Fruit fly (Drosophila melanogaster) whole organism, embryonic: ENCODE measurements around the gene CHES-1-like.

Source experiments
- CG10321 ChIP-seq: fragments of 200-800 bp; sonication (Bioruptor generic); IDR thresholded peaks from 2 replicates; pipeline ENCODE4 v1.3.6; 2022; ENCODE audit warnings: missing biosample characterization, missing genetic modification characterization
- CG10543 ChIP-seq: fragments of 200-800 bp; sonication (Bioruptor generic); optimal IDR thresholded peaks from 3 replicates; lab custom pipeline; 2017; ENCODE audit warnings: missing biosample characterization, mild to moderate bottlenecking, missing genetic modification characterization, moderate library complexity
- CG10565 ChIP-seq: fragments of 200-800 bp; sonication (Bioruptor generic); optimal IDR thresholded peaks from 3 replicates; lab custom pipeline; 2016; ENCODE audit warnings: missing biosample characterization, mild to moderate bottlenecking, missing genetic modification characterization
- CG10979 ChIP-seq: fragments of 200-800 bp; sonication (Bioruptor generic); optimal IDR thresholded peaks from 2 replicates; lab custom pipeline; 2018; ENCODE audit warnings: missing biosample characterization, mild to moderate bottlenecking, missing genetic modification characterization, moderate library complexity
- CG11085 ChIP-seq: fragments of 200-800 bp; sonication (Bioruptor generic); IDR thresholded peaks from 2 replicates; pipeline ENCODE4 v1.3.6; 2022; ENCODE audit warnings: missing biosample characterization, missing genetic modification characterization
- CG11560 ChIP-seq: fragments of 200-800 bp; sonication (Bioruptor generic); IDR thresholded peaks from 3 replicates; pipeline ENCODE4 v1.3.6; 2022; ENCODE audit warnings: missing biosample characterization, missing genetic modification characterization
- CG1233 ChIP-seq: fragments of 200-800 bp; sonication (Bioruptor generic); optimal IDR thresholded peaks from 4 replicates; lab custom pipeline; 2018; ENCODE audit warnings: missing biosample characterization, mild to moderate bottlenecking, missing genetic modification characterization
- CG12391 ChIP-seq: fragments of 200-800 bp; sonication (Bioruptor generic); optimal IDR thresholded peaks from 3 replicates; lab custom pipeline; 2018; ENCODE audit warnings: missing biosample characterization, mild to moderate bottlenecking, missing genetic modification characterization, moderate library complexity
- CG1792 ChIP-seq: fragments of 200-800 bp; sonication (Bioruptor generic); optimal IDR thresholded peaks from 2 replicates; lab custom pipeline; 2016; ENCODE audit warnings: missing biosample characterization, missing genetic modification characterization
- CG34422 ChIP-seq: fragments of 200-800 bp; sonication (Bioruptor generic); IDR thresholded peaks from 3 replicates; pipeline ENCODE4 v1.3.6; 2022; ENCODE audit warnings: missing biosample characterization, missing genetic modification characterization
- CG3838 ChIP-seq: fragments of 200-800 bp; sonication (Bioruptor generic); optimal IDR thresholded peaks from 3 replicates; lab custom pipeline; 2016; ENCODE audit warnings: missing biosample characterization, missing genetic modification characterization
- CG4360 ChIP-seq: fragments of 200-800 bp; sonication (Bioruptor generic); IDR thresholded peaks from 2 replicates; pipeline ENCODE4 v1.3.6; 2022; ENCODE audit warnings: missing biosample characterization, missing genetic modification characterization
- CG4617 ChIP-seq: fragments of 200-800 bp; sonication (Bioruptor generic); optimal IDR thresholded peaks from 3 replicates; lab custom pipeline; 2016; ENCODE audit warnings: missing biosample characterization, missing genetic modification characterization, borderline replicate concordance
- CG7786 ChIP-seq: fragments of 200-800 bp; sonication (Bioruptor generic); optimal IDR thresholded peaks from 2 replicates; lab custom pipeline; 2016; ENCODE audit warnings: missing biosample characterization, missing genetic modification characterization
- CG8944 ChIP-seq: fragments of 200-800 bp; sonication (Bioruptor generic); optimal IDR thresholded peaks from 3 replicates; lab custom pipeline; 2016; ENCODE audit warnings: missing biosample characterization, missing genetic modification characterization
- Dbx ChIP-seq: fragments of 200-800 bp; sonication (Bioruptor generic); IDR thresholded peaks from 3 replicates; pipeline ENCODE4 v1.3.6; 2022; ENCODE audit warnings: missing biosample characterization, missing genetic modification characterization
- Dll ChIP-seq: fragments of 200-800 bp; sonication (Bioruptor generic); IDR thresholded peaks from 4 replicates; pipeline ENCODE4 v1.3.6; 2022; ENCODE audit warnings: missing biosample characterization, missing genetic modification characterization; ENCODE audit not compliant: partially characterized antibody
- Hmr ChIP-seq: fragments of 200-800 bp; sonication (Bioruptor generic); optimal IDR thresholded peaks from 3 replicates; lab custom pipeline; 2017; ENCODE audit warnings: mild to moderate bottlenecking, missing biosample characterization, missing genetic modification reagents, missing genetic modification characterization
- Hr78 ChIP-seq, 2 experiments: fragments of 200-800 bp in 1 of 2; fragments of >200 bp in 1 of 2; sonication (Bioruptor generic) in 1 of 2; optimal IDR thresholded peaks; 2 replicates each; lab custom pipeline; 2017 to 2019; ENCODE audit warnings: missing biosample characterization in 2 of 2, missing genetic modification characterization in 2 of 2, mild to moderate bottlenecking in 1 of 2, moderate library complexity in 1 of 2
- Kr ChIP-seq: fragments of 200-800 bp; sonication (Bioruptor generic); optimal IDR thresholded peaks from 2 replicates; lab custom pipeline; 2017; ENCODE audit warnings: missing biosample characterization, mild to moderate bottlenecking, missing genetic modification characterization
- MESR4 ChIP-seq: fragments of 200-800 bp; sonication (Bioruptor generic); optimal IDR thresholded peaks from 2 replicates; lab custom pipeline; 2018; ENCODE audit warnings: missing biosample characterization, mild to moderate bottlenecking, missing genetic modification characterization, moderate library complexity
- NK7.1 ChIP-seq: fragments of 200-800 bp; sonication (Bioruptor generic); optimal IDR thresholded peaks from 3 replicates; lab custom pipeline; 2016; ENCODE audit warnings: missing biosample characterization, missing genetic modification characterization
- Nf-YC ChIP-seq: fragments of 200-800 bp; optimal IDR thresholded peaks from 3 replicates; lab custom pipeline; 2019; ENCODE audit warnings: missing biosample characterization, mild to moderate bottlenecking, missing genetic modification characterization, moderate library complexity
- Sox100B ChIP-seq: fragments of 200-800 bp; sonication (Bioruptor generic); optimal IDR thresholded peaks from 3 replicates; lab custom pipeline; 2018; ENCODE audit warnings: missing biosample characterization, mild to moderate bottlenecking, missing genetic modification characterization
- Spps ChIP-seq: fragments of 200-800 bp; sonication (Bioruptor generic); optimal IDR thresholded peaks from 2 replicates; lab custom pipeline; 2018; ENCODE audit warnings: missing biosample characterization, mild to moderate bottlenecking, missing genetic modification characterization
- Xbp1 ChIP-seq: fragments of 200-800 bp; sonication (Bioruptor generic); optimal IDR thresholded peaks from 3 replicates; lab custom pipeline; 2016; ENCODE audit warnings: missing biosample characterization, mild to moderate bottlenecking, missing genetic modification characterization
- bowl ChIP-seq: fragments of 200-800 bp; sonication (Bioruptor generic); IDR thresholded peaks from 2 replicates; pipeline ENCODE4 v1.3.6; 2022; ENCODE audit warnings: missing biosample characterization, missing genetic modification characterization
- cg ChIP-seq: fragments of 200-800 bp; sonication (Bioruptor generic); optimal IDR thresholded peaks from 3 replicates; lab custom pipeline; 2019; ENCODE audit warnings: missing biosample characterization, mild to moderate bottlenecking, missing genetic modification characterization, moderate library complexity
- crol ChIP-seq: fragments of 200-800 bp; sonication (Bioruptor generic); IDR thresholded peaks from 2 replicates; pipeline ENCODE4 v1.3.6; 2022; ENCODE audit warnings: missing biosample characterization, missing genetic modification characterization
- dm ChIP-seq: fragments of 200-800 bp; sonication (Bioruptor generic); optimal IDR thresholded peaks from 3 replicates; lab custom pipeline; 2016; ENCODE audit warnings: missing biosample characterization, missing genetic modification characterization
- exex ChIP-seq: fragments of 200-800 bp; sonication (Bioruptor generic); optimal IDR thresholded peaks from 4 replicates; lab custom pipeline; 2018; ENCODE audit warnings: missing biosample characterization, mild to moderate bottlenecking, missing genetic modification characterization, moderate library complexity
- fru ChIP-seq: fragments of >200 bp; optimal IDR thresholded peaks from 2 replicates; lab custom pipeline; 2017
- gcm2 ChIP-seq: fragments of 200-800 bp; sonication (Bioruptor generic); optimal IDR thresholded peaks from 2 replicates; lab custom pipeline; 2016; ENCODE audit warnings: missing biosample characterization, missing genetic modification characterization
- gem ChIP-seq: fragments of 200-800 bp; sonication (Bioruptor generic); optimal IDR thresholded peaks from 2 replicates; lab custom pipeline; 2019; ENCODE audit warnings: missing biosample characterization, mild to moderate bottlenecking, missing genetic modification characterization, moderate library complexity
- gsb-n ChIP-seq: fragments of 200-800 bp; sonication (Bioruptor generic); optimal IDR thresholded peaks from 3 replicates; lab custom pipeline; 2018; ENCODE audit warnings: missing biosample characterization, mild to moderate bottlenecking, missing genetic modification characterization
- gt ChIP-seq: fragments of 200-800 bp; sonication (Bioruptor generic); IDR thresholded peaks from 2 replicates; pipeline ENCODE4 v1.3.6; 2022; ENCODE audit warnings: missing biosample characterization, missing genetic modification characterization
- hkb ChIP-seq, 2 experiments: fragments of 200-800 bp in 1 of 2; fragments of >200 bp in 1 of 2; sonication (Bioruptor generic) in 1 of 2; IDR thresholded peaks in 1 of 2; optimal IDR thresholded peaks in 1 of 2; 2 replicates each; pipeline versions ENCODE4 v1.3.6 to Lab custom; 2017 to 2022; ENCODE audit warnings: missing biosample characterization in 1 of 2, missing genetic modification characterization in 1 of 2
- inv ChIP-seq: fragments of 200-800 bp; sonication (Bioruptor generic); IDR thresholded peaks from 2 replicates; pipeline ENCODE4 v1.3.6; 2022; ENCODE audit warnings: missing biosample characterization, missing genetic modification characterization; ENCODE audit not compliant: partially characterized antibody
- nau ChIP-seq: fragments of 200-800 bp; sonication (Bioruptor generic); optimal IDR thresholded peaks from 3 replicates; lab custom pipeline; 2017; ENCODE audit warnings: missing biosample characterization, mild to moderate bottlenecking, missing genetic modification characterization, missing genetic modification reagents
- pho ChIP-seq: fragments of 200-800 bp; sonication (Bioruptor generic); optimal IDR thresholded peaks from 2 replicates; lab custom pipeline; 2016; ENCODE audit warnings: missing biosample characterization, missing genetic modification characterization
- row ChIP-seq: fragments of 200-800 bp; sonication (Bioruptor generic); IDR thresholded peaks from 3 replicates; pipeline ENCODE4 v1.3.6; 2022; ENCODE audit warnings: missing biosample characterization, missing genetic modification characterization
- sc ChIP-seq, 3 experiments: fragments of >200 bp in 2 of 3; fragments of 200-800 bp in 1 of 3; sonication (Bioruptor generic) in 1 of 3; optimal IDR thresholded peaks; 2 replicates in 2 of 3; 3 replicates in 1 of 3; lab custom pipeline; 2017; ENCODE audit warnings: mild to moderate bottlenecking in 1 of 3, missing biosample characterization in 1 of 3, missing genetic modification characterization in 1 of 3, missing genetic modification reagents in 1 of 3
- ssp ChIP-seq: fragments of 200-800 bp; sonication (Bioruptor generic); IDR thresholded peaks from 2 replicates; pipeline ENCODE4 v1.3.6; 2022; ENCODE audit warnings: missing biosample characterization, missing genetic modification characterization
- tgo ChIP-seq: fragments of 200-800 bp; sonication (Bioruptor generic); IDR thresholded peaks from 3 replicates; pipeline ENCODE4 v1.3.6; 2022; ENCODE audit warnings: missing biosample characterization, missing genetic modification characterization
- vfl ChIP-seq: fragments of 200-800 bp; sonication (Bioruptor generic); optimal IDR thresholded peaks from 2 replicates; lab custom pipeline; 2016; ENCODE audit warnings: missing biosample characterization, missing genetic modification characterization
- vnd ChIP-seq: fragments of 200-800 bp; sonication (Bioruptor generic); IDR thresholded peaks from 3 replicates; pipeline ENCODE4 v1.3.6; 2022; ENCODE audit warnings: missing biosample characterization, missing genetic modification characterization; ENCODE audit not compliant: partially characterized antibody
- z ChIP-seq: fragments of 200-800 bp; sonication (Bioruptor generic); IDR thresholded peaks from 3 replicates; pipeline ENCODE4 v1.3.6; 2022; ENCODE audit warnings: missing biosample characterization, missing genetic modification characterization

CHES-1-like gene

dm6 chrX:7706398-7707349 lies 2.5 kb downstream of the CHES-1-like start (continued):
- TF ChIP-seq pho (GFP tag; lab: Kevin White, UChicago) (peak; percentile 80), NK7.1 (GFP tag; lab: Kevin White, UChicago) (peak; percentile 83), CG7786 (GFP tag; lab: Kevin White, UChicago) (peak; percentile 82), CG11085 (GFP tag; lab: Robert Waterston, UW) (peak; percentile 98), gsb-n (tag; lab: Kevin White, UChicago) (peak; percentile 96), Nf-YC (tag; lab: Kevin White, UChicago) (peak; percentile 94), hkb (optimal IDR thresholded peaks at IDR 0.05; lab: Kevin White, UChicago) (no peak), hkb (GFP tag; IDR thresholded peaks at IDR 0.05; lab: Robert Waterston, UW) (peak; percentile 98), CG12391 (tag; lab: Kevin White, UChicago) (peak; percentile 98), CG34422 (GFP tag; lab: Robert Waterston, UW) (peak; percentile 99), fru (lab: Kevin White, UChicago) (no peak), CG10565 (GFP tag; lab: Kevin White, UChicago) (peak; percentile 60), Kr (GFP tag; lab: Kevin White, UChicago) (no peak), z (GFP tag; lab: Robert Waterston, UW) (peak; percentile 84), MESR4 (GFP tag; lab: Kevin White, UChicago) (peak; percentile 73), CG4360 (GFP tag; lab: Robert Waterston, UW) (peak; percentile 86), CG1792 (GFP tag; lab: Kevin White, UChicago) (peak; percentile 80), bowl (GFP tag; lab: Robert Waterston, UW) (peak; percentile 98), inv (no peak), Hr78 (GFP tag; optimal IDR thresholded peaks at IDR 0.05; lab: Kevin White, UChicago) (peak in 1 of 2 experiments; percentile 91), CG8944 (GFP tag; lab: Kevin White, UChicago) (peak; percentile 35), vfl (GFP tag; lab: Kevin White, UChicago) (peak; percentile 68), CG10321 (peak; percentile 85), CG10979 (tag; lab: Kevin White, UChicago) (peak; percentile 96), vnd (GFP tag; lab: Robert Waterston, UW) (no peak), row (GFP tag; lab: Robert Waterston, UW) (peak; percentile 99), Dbx (peak; percentile 99), sc (optimal IDR thresholded peaks at IDR 0.05; lab: Kevin White, UChicago) (no peak), sc (GFP tag; optimal IDR thresholded peaks at IDR 0.05; lab: Kevin White, UChicago) (peak; percentile 90), ssp (GFP tag; lab: Robert Waterston, UW) (peak; percentile 92), exex (tag; lab: Kevin White, UChicago) (peak; percentile 97), nau (GFP tag; lab: Kevin White, UChicago) (peak; percentile 90), dm (GFP tag; lab: Kevin White, UChicago) (peak; percentile 49), CG11560 (tag; lab: Robert Waterston, UW) (peak; percentile 90), gcm2 (GFP tag; lab: Kevin White, UChicago) (peak; percentile 5), tgo (GFP tag; lab: Robert Waterston, UW) (peak; percentile 99), CG10543 (GFP tag; lab: Kevin White, UChicago) (peak; percentile 99), gem (peak; percentile 98), CG1233 (GFP tag; lab: Kevin White, UChicago) (peak; percentile 98), Sox100B (GFP tag; lab: Kevin White, UChicago) (peak; percentile 96), gt (GFP tag; lab: Robert Waterston, UW) (peak; percentile 94), Spps (tag; lab: Kevin White, UChicago) (peak; percentile 90), crol (GFP tag; lab: Robert Waterston, UW) (peak; percentile 71), CG3838 (peak; percentile 88), CG4617 (GFP tag; lab: Kevin White, UChicago) (peak; percentile 90), Hmr (GFP tag; lab: Kevin White, UChicago) (peak; percentile 98), Dll (GFP tag; lab: Robert Waterston, UW) (0 out of 4 replicates have a peak, but pooled peaks have one; percentile 17), Xbp1 (peak; percentile 96), cg (GFP tag; lab: Kevin White, UChicago) (peak; percentile 57)
